Fruit fly (Drosophila melanogaster): Measurements from ENCODE around the gene RnpS1.

- TF ChIP-seq Vsx1 (GFP tag; optimal IDR thresholded peaks at IDR 0.05) (no peak), CG2889 (GFP tag; IDR thresholded peaks at IDR 0.05) (no peak), ERR (GFP tag; optimal IDR thresholded peaks at IDR 0.05) (no peak), CG8478 (optimal IDR thresholded peaks at IDR 0.05) (no peak), CG30020 (tag; optimal IDR thresholded peaks at IDR 0.05) (no peak), CG11093 (GFP tag; IDR thresholded peaks at IDR 0.05) (no peak), Adf1 (GFP tag; IDR thresholded peaks at IDR 0.05) (no peak), CG11504 (tag; optimal IDR thresholded peaks at IDR 0.05) (no peak), stwl (tag; optimal IDR thresholded peaks at IDR 0.05) (no peak), ap (GFP tag; IDR thresholded peaks at IDR 0.05) (no peak), Rx (GFP tag; IDR thresholded peaks at IDR 0.05) (no peak), CG8281 (tag; optimal IDR thresholded peaks at IDR 0.05) (no peak), CG6854 (GFP tag; optimal IDR thresholded peaks at IDR 0.05) (no peak), vvl (GFP tag; IDR thresholded peaks at IDR 0.05) (no peak)
These were observed 17.1 kb upstream of the RnpS1 start for dm6 chr3R:9534595-9535217.
